Worm (Caenorhabditis elegans): ENCODE results near the gene ztf-14.
A peak's percentile ranks its signal among the peaks of the same experiment; 100 is the strongest.

Gene ztf-14

DNA sequence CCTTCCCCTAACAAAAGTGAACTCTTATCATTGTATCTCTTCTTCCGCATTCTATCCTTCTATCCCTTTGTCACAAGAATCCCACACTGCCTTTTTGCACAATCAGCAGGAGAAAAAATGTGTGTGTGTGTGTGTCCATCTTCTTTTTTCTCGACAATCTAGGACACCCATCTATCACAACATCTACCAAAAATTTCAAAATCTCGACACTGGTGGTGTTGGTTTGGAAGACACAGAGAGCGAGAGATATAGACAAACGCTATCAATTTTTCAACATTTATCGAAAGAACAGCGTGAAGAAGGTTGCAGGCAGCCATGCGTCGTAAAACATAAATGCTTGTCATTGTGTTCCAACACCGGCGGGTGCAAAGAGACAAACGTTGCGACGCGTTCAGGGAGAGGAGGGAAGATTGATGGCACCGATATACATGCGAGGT lies 13.0 kb downstream of the ztf-14 start (continued):
- TF ChIP-seq F16B12.6 (tag; optimal IDR thresholded peaks at IDR 0.05) (no peak), C04F5.9 (tag; optimal IDR thresholded peaks at IDR 0.05) (no peak), snpc-4 (tag; optimal IDR thresholded peaks at IDR 0.05) (no peak), C16A3.4 (tag; optimal IDR thresholded peaks at IDR 0.05) (peak; percentile 19), vab-15 (tag; optimal IDR thresholded peaks at IDR 0.05) (no peak), ceh-82 (tag; optimal IDR thresholded peaks at IDR 0.05) (peak in 2 of 3 experiments; percentile 10 to 21), irx-1 (tag; optimal IDR thresholded peaks at IDR 0.05) (peak; percentile 48), blmp-1 (tag; optimal IDR thresholded peaks at IDR 0.05) (peak; percentile 85), hlh-4 (tag; optimal IDR thresholded peaks at IDR 0.05) (no peak), zip-4 (GFP tag; optimal IDR thresholded peaks at IDR 0.05) (no peak), C34B4.2 (tag; optimal IDR thresholded peaks at IDR 0.05) (no peak), hpl-2 (GFP tag; optimal IDR thresholded peaks at IDR 0.05) (no peak), zag-1 (tag; optimal IDR thresholded peaks at IDR 0.05) (no peak), elt-3 (tag; optimal IDR thresholded peaks at IDR 0.05) (peak in 5 of 6 experiments; percentile 61 to 85 (median 73)), fkh-4 (tag; optimal IDR thresholded peaks at IDR 0.05; ENCODE audit: borderline replicate concordance) (no peak), dpl-1 (GFP tag; optimal IDR thresholded peaks at IDR 0.05) (peak in 1 of 3 experiments; percentile 8), hlh-17 (GFP tag; optimal IDR thresholded peaks at IDR 0.05; ENCODE audit: borderline replicate concordance) (no peak), nhr-85 (tag) (peak; percentile 98), ama-1 (optimal IDR thresholded peaks at IDR 0.05) (no peak), ets-5 (GFP tag; IDR thresholded peaks at IDR 0.05) (no peak), ceh-8 (GFP tag; optimal IDR thresholded peaks at IDR 0.05) (no peak), lsy-2 (tag; optimal IDR thresholded peaks at IDR 0.05) (peak; percentile 48 to 54), nhr-84 (tag; optimal IDR thresholded peaks at IDR 0.05) (no peak), lin-13 (GFP tag; optimal IDR thresholded peaks at IDR 0.05) (peak; percentile 15), ztf-11 (tag; optimal IDR thresholded peaks at IDR 0.05) (no peak), nhr-71 (tag; optimal IDR thresholded peaks at IDR 0.05) (peak; percentile 85), swsn-7 (tag; optimal IDR thresholded peaks at IDR 0.05) (peak; percentile 12), nhr-12 (tag; optimal IDR thresholded peaks at IDR 0.05) (no peak), nhr-76 (tag; optimal IDR thresholded peaks at IDR 0.05) (no peak)

DNA sequence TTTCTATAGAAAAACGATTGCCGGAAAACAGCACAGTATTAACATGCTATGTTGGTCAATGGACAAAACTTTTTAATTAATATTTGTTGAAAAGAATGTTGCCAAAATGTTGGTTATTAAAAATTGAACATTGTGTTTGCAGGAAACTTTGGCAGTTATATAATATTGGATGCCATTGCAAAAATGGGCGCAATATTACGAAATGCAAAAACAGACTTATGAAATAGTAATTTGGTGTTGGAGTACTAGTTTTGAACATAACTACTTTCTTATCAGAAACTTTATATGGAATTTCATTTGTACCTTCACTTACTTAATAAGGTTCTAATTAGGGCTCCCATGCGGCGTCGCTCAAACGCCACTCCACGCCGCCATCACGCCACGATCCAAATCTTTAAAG lies 14.5 kb downstream of the ztf-14 start:
- peak; percentile 47 for TF ChIP-seq skn-1 (tag; optimal IDR thresholded peaks at IDR 0.05)
- no peak for TF ChIP-seq unc-86 (tag; optimal IDR thresholded peaks at IDR 0.05)
- peak in 1 of 2 experiments; percentile 1 for TF ChIP-seq lsy-2 (tag; optimal IDR thresholded peaks at IDR 0.05)

- TF ChIP-seq efl-1 (optimal IDR thresholded peaks at IDR 0.05) (no peak), efl-1 (GFP tag; optimal IDR thresholded peaks at IDR 0.05 in 1 of 2) (no peak), vab-15 (tag; optimal IDR thresholded peaks at IDR 0.05) (no peak), efl-3 (GFP tag; optimal IDR thresholded peaks at IDR 0.05) (no peak), lsy-2 (tag; optimal IDR thresholded peaks at IDR 0.05) (no peak), irx-1 (tag; optimal IDR thresholded peaks at IDR 0.05) (no peak), fos-1 (tag; optimal IDR thresholded peaks at IDR 0.05) (no peak), F16B12.6 (tag; optimal IDR thresholded peaks at IDR 0.05) (no peak), xbp-1 (tag; optimal IDR thresholded peaks at IDR 0.05) (no peak), dsc-1 (tag; optimal IDR thresholded peaks at IDR 0.05) (no peak), tlp-1 (tag; optimal IDR thresholded peaks at IDR 0.05) (no peak), nhr-71 (tag; optimal IDR thresholded peaks at IDR 0.05) (no peak), unc-86 (tag; optimal IDR thresholded peaks at IDR 0.05) (no peak), aly-2 (tag; optimal IDR thresholded peaks at IDR 0.05) (no peak), jun-1 (tag; optimal IDR thresholded peaks at IDR 0.05) (no peak), C04F5.9 (tag; optimal IDR thresholded peaks at IDR 0.05) (no peak), ces-1 (GFP tag; optimal IDR thresholded peaks at IDR 0.05) (no peak), lin-35 (GFP tag; optimal IDR thresholded peaks at IDR 0.05) (no peak), hlh-4 (tag; optimal IDR thresholded peaks at IDR 0.05) (no peak)
Observed at ce11 chrX:14512817-14513216, 16.9 kb downstream of the ztf-14 start, which contains the start of gene fbxa-141. fbxa-141 (minus strand) TSS chrX:14512917.

All from whole organism, L1 larva.